Worm (Caenorhabditis elegans) whole organism, young adult: Measurements from ENCODE around the gene gakh-1.

Experiments used
- B0261.1 ChIP-seq: sonication (generic microtip); optimal IDR thresholded peaks from 2 replicates; lab custom pipeline; 2016; ENCODE audit warnings: mild to moderate bottlenecking, missing genetic modification characterization, moderate library complexity, missing compliant biosample characterization
- ama-1 ChIP-seq, 3 experiments: fragments of 150-350 bp in 1 of 3; sonication (generic microtip) in 2 of 3; optimal IDR thresholded peaks; 2 replicates each; lab custom pipeline; 2014 to 2018; ENCODE audit warnings: missing biosample characterization in 2 of 3, missing genetic modification characterization in 2 of 3, missing genetic modification reagents in 2 of 3

ce11 chrX:5799229-5799628 lies 16.9 kb downstream of the gakh-1 start:
- TF ChIP-seq ama-1 (optimal IDR thresholded peaks at IDR 0.05; lab: Kevin White, UChicago) = no peak
- TF ChIP-seq ama-1 (GFP tag; optimal IDR thresholded peaks at IDR 0.05; lab: Kevin White, UChicago) = no peak
- no peak for TF ChIP-seq B0261.1 (tag; lab: Kevin White, UChicago)
